Fruit fly (Drosophila melanogaster): ENCODE data around the gene CG10301.

Gene CG10301

DNA sequence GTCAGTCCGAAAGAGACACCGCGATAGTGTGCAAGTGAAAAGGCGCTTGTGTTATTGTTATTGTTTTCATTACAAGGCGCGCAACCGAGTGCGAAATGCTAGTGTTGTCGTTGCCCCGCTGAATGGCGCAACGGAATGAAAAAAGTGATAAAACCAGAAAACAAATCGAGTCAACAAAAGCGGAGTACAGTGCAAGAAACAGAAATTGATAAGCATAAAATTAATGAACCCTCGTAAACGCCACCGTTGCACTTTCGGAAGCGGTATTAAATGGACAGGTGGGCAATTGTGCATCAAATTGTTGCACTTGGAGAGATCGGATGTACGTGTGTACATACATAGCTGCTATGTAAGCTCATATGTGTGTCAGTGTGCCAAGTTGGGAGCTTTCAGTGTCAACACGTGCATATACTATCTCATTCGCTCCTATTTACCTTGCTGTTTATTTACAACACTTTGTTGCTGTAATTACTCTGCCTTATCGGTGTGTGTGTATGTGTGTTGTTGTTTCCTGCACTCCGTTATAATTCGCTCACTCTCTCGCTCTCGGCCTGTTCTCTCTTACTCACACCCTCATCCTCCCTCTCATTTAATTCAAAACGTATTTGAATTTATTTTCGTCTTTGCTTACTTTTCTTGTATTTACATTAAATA, 13.6 kb downstream of the CG10301 start (continued):
- peak; percentile 47 for TF ChIP-seq CG10631 (GFP tag; optimal IDR thresholded peaks at IDR 0.05)
- TF ChIP-seq CG8119 (GFP tag; IDR thresholded peaks at IDR 0.05), result peak; percentile 74
- peak; percentile 33 for TF ChIP-seq Sox102F (GFP tag; optimal IDR thresholded peaks at IDR 0.05)
- TF ChIP-seq CG34406 (GFP tag; optimal IDR thresholded peaks at IDR 0.05), result no peak
- no peak for TF ChIP-seq CG31627 (GFP tag; optimal IDR thresholded peaks at IDR 0.05)
- TF ChIP-seq CG9139 (GFP tag; optimal IDR thresholded peaks at IDR 0.05), result peak; percentile 46
- TF ChIP-seq Ets96B (tag; optimal IDR thresholded peaks at IDR 0.05), result no peak
- TF ChIP-seq ss (GFP tag; optimal IDR thresholded peaks at IDR 0.05), result peak; percentile 55 to 61
- peak; percentile 56 for TF ChIP-seq vri (GFP tag; optimal IDR thresholded peaks at IDR 0.05)
- TF ChIP-seq fd59A (GFP tag; optimal IDR thresholded peaks at IDR 0.05), result no peak
- peak; percentile 46 for TF ChIP-seq CG1621 (tag; optimal IDR thresholded peaks at IDR 0.05)
- TF ChIP-seq Hr38 (GFP tag; optimal IDR thresholded peaks at IDR 0.05), result no peak
- TF ChIP-seq CG10669 (GFP tag; optimal IDR thresholded peaks at IDR 0.05), result peak; percentile 36
- TF ChIP-seq CG6792 (GFP tag; optimal IDR thresholded peaks at IDR 0.05), result peak; percentile 60
- peak; percentile 78 for TF ChIP-seq CG7368 (GFP tag; optimal IDR thresholded peaks at IDR 0.05)
- TF ChIP-seq Lpt (GFP tag; optimal IDR thresholded peaks at IDR 0.05), result no peak
- peak; percentile 65 for TF ChIP-seq Eip75B (GFP tag; optimal IDR thresholded peaks at IDR 0.05)
- TF ChIP-seq eg (GFP tag; IDR thresholded peaks at IDR 0.05), result peak; percentile 69
- TF ChIP-seq CG3032 (tag; optimal IDR thresholded peaks at IDR 0.05), result no peak
- TF ChIP-seq Met (GFP tag; optimal IDR thresholded peaks at IDR 0.05), result no peak

DNA sequence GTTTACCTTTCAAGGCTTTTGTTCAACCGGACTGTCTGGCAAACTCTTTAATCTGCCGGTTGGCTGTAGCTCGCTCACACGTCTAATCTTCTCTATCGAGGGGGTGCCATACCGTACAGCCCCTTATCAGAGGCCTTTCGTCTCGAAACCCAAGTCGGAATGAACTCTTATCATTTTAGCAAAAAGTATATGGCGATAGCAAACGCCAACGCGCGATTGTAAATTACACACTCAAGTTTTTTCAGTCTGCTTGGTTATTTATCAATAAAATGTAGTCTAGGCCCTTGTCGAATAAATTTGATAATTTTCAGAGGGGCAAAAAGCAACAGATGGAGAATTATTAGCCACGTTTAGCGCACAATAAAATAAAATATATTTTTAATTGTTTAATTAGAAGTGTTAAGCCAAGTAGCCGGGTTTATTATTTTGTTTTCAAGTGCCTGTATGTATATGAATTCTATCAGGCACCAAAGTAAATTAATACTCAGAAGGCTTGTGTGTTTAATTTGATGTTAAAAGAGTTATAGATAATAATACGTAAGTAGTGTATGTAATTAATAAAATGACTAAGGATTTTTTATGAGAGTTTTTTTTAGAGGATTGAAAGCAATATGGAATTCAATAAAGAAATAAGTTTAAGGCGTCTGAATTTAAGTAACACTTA, 15.0 kb downstream of the CG10301 start:
- TF ChIP-seq svp (GFP tag) (peak; percentile 83), CG15336 (GFP tag; IDR thresholded peaks at IDR 0.05) (no peak), Blimp-1 (GFP tag; optimal IDR thresholded peaks at IDR 0.05) (no peak), vri (GFP tag; optimal IDR thresholded peaks at IDR 0.05) (peak; percentile 72), CG11902 (GFP tag; optimal IDR thresholded peaks at IDR 0.05) (no peak), CG3032 (tag; optimal IDR thresholded peaks at IDR 0.05) (no peak), CG11294 (GFP tag; IDR thresholded peaks at IDR 0.05) (no peak), dac (GFP tag; optimal IDR thresholded peaks at IDR 0.05) (no peak), Eip93F (GFP tag; optimal IDR thresholded peaks at IDR 0.05) (peak; percentile 75), Hr4 (GFP tag; optimal IDR thresholded peaks at IDR 0.05) (no peak), CG10631 (GFP tag; optimal IDR thresholded peaks at IDR 0.05) (no peak), fkh (GFP tag; optimal IDR thresholded peaks at IDR 0.05) (peak; percentile 34), spab (GFP tag; optimal IDR thresholded peaks at IDR 0.05) (no peak), Lpt (GFP tag; optimal IDR thresholded peaks at IDR 0.05) (no peak), Sox15 (GFP tag; optimal IDR thresholded peaks at IDR 0.05) (no peak), Sox102F (GFP tag; optimal IDR thresholded peaks at IDR 0.05) (no peak), topi (GFP tag; optimal IDR thresholded peaks at IDR 0.05) (no peak), Eip78C (GFP tag) (peak; percentile 1), lz (GFP tag; optimal IDR thresholded peaks at IDR 0.05) (no peak)

DNA sequence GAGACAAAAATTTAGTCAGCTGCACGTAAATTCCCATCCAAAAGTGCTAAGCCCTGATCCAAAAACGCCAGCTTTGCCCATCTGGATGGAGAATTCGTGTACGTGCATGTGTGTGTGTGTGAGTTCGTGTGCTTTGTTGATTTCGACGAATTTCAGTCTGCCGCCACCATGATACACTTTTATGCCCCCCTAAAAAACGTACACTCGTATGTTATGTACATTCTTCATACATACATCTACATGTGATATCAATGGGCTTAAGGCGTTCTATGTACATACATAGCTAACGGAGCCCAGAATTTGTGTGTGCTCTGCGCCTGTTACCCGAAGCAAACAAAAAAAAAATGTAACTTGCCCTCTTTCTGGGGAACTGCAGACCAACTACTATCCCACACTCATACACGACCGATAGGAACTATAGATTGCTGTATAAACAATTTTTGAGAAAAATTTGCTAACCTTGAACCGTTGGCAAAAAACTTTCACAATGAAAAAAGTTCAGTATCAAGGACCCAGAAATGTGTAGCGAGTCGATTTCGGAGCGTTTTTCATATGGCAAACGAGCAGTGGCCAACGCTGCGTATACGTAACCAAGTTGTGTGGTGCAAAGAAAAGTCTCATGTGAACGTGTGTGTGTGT, 15.9 kb downstream of the CG10301 start:
- TF ChIP-seq Eip78C (GFP tag) (peak; percentile 42), dac (GFP tag; optimal IDR thresholded peaks at IDR 0.05) (no peak), vri (GFP tag; optimal IDR thresholded peaks at IDR 0.05) (peak; percentile 44), CG16779 (tag; optimal IDR thresholded peaks at IDR 0.05) (no peak), svp (GFP tag) (peak; percentile 74), CG8319 (GFP tag; optimal IDR thresholded peaks at IDR 0.05) (no peak), fkh (GFP tag; optimal IDR thresholded peaks at IDR 0.05) (peak; percentile 92)

Data from whole organism, prepupa.